Worm (Caenorhabditis elegans) whole organism, late embryonic: ENCODE data around the gene srh-287.

ENCODE experiments used
- C08G9.2 ChIP-seq: sonication (generic microtip); optimal IDR thresholded peaks from 2 replicates; lab custom pipeline; 2016; ENCODE audit warnings: mild to moderate bottlenecking, missing genetic modification characterization, moderate library complexity, missing compliant biosample characterization
- F13H6.1 ChIP-seq: sonication (generic microtip); optimal IDR thresholded peaks from 2 replicates; lab custom pipeline; 2016; ENCODE audit warnings: missing genetic modification characterization, missing compliant biosample characterization
- T23F11.4 ChIP-seq: fragments of 200-800 bp; sonication (Bioruptor generic); optimal IDR thresholded peaks from 2 replicates; lab custom pipeline; 2018; ENCODE audit warnings: mild to moderate bottlenecking, missing genetic modification characterization, missing compliant biosample characterization
- Y22D7AL.16 ChIP-seq: sonication (generic microtip); optimal IDR thresholded peaks from 2 replicates; lab custom pipeline; 2016; ENCODE audit warnings: missing genetic modification characterization, missing compliant biosample characterization
- ama-1 ChIP-seq: fragments of 150-350 bp; optimal IDR thresholded peaks from 2 replicates; lab custom pipeline; 2014
- ceh-14 ChIP-seq: sonication (generic microtip); optimal IDR thresholded peaks from 2 replicates; lab custom pipeline; 2016; ENCODE audit warnings: missing genotype, missing genetic modification characterization, missing compliant biosample characterization
- ceh-18 ChIP-seq: sonication (generic microtip); optimal IDR thresholded peaks from 2 replicates; lab custom pipeline; 2016; ENCODE audit warnings: missing genetic modification characterization, missing compliant biosample characterization
- ceh-22 ChIP-seq: sonication (generic microtip); optimal IDR thresholded peaks from 2 replicates; lab custom pipeline; 2017; ENCODE audit warnings: missing biosample characterization, missing genetic modification characterization
- ceh-30 ChIP-seq: fragments of 150-350 bp; optimal IDR thresholded peaks from 2 replicates; lab custom pipeline; 2014; ENCODE audit warnings: missing biosample characterization, missing genetic modification characterization
- ceh-45 ChIP-seq: fragments of 200-800 bp; sonication (Bioruptor generic); IDR thresholded peaks from 2 replicates; pipeline ENCODE4 v1.3.6; 2022; ENCODE audit warnings: missing genetic modification reagents, missing genetic modification characterization, missing compliant biosample characterization
- che-1 ChIP-seq: sonication (generic microtip); optimal IDR thresholded peaks from 2 replicates; lab custom pipeline; 2016; ENCODE audit warnings: mild to moderate bottlenecking, missing genetic modification characterization, missing compliant biosample characterization
- dmd-4 ChIP-seq: sonication (generic microtip); optimal IDR thresholded peaks from 2 replicates; lab custom pipeline; 2016; ENCODE audit warnings: borderline replicate concordance, missing genetic modification characterization, missing compliant biosample characterization
- dve-1 ChIP-seq: sonication (generic microtip); optimal IDR thresholded peaks from 2 replicates; lab custom pipeline; 2017; ENCODE audit warnings: antibody characterized with exemption, mild to moderate bottlenecking, missing genetic modification characterization, missing compliant biosample characterization
- elt-2 ChIP-seq: sonication (generic microtip); optimal IDR thresholded peaks from 2 replicates; lab custom pipeline; 2016; ENCODE audit warnings: missing genetic modification reagents, missing genetic modification characterization, missing compliant biosample characterization
- ets-4 ChIP-seq: sonication (generic microtip); optimal IDR thresholded peaks from 2 replicates; lab custom pipeline; 2016; ENCODE audit warnings: missing genetic modification characterization, missing compliant biosample characterization
- fax-1 ChIP-seq: sonication (generic microtip); optimal IDR thresholded peaks from 2 replicates; lab custom pipeline; 2016; ENCODE audit warnings: missing genotype, missing genetic modification characterization, missing compliant biosample characterization
- fkh-6 ChIP-seq: sonication (generic microtip); optimal IDR thresholded peaks from 2 replicates; lab custom pipeline; 2016; ENCODE audit warnings: missing genetic modification characterization, missing compliant biosample characterization
- gmeb-2 ChIP-seq: sonication (generic microtip); optimal IDR thresholded peaks from 2 replicates; lab custom pipeline; 2016; ENCODE audit warnings: missing genetic modification characterization, inconsistent platforms, missing compliant biosample characterization
- hlh-6 ChIP-seq: sonication (generic microtip); optimal IDR thresholded peaks from 2 replicates; lab custom pipeline; 2016; ENCODE audit warnings: missing genotype, missing genetic modification characterization, missing compliant biosample characterization
- lim-6 ChIP-seq: sonication (generic microtip); optimal IDR thresholded peaks from 2 replicates; lab custom pipeline; 2016; ENCODE audit warnings: missing genetic modification characterization, missing compliant biosample characterization
- lin-11 ChIP-seq: fragments of 200-800 bp; sonication (Bioruptor generic); optimal IDR thresholded peaks from 2 replicates; lab custom pipeline; 2018; ENCODE audit warnings: mild to moderate bottlenecking, missing genetic modification characterization, missing compliant biosample characterization
- nfya-1 ChIP-seq: sonication (generic microtip); optimal IDR thresholded peaks from 2 replicates; lab custom pipeline; 2017; ENCODE audit warnings: missing genetic modification characterization, mild to moderate bottlenecking, missing compliant biosample characterization, antibody characterized with exemption, moderate library complexity
- nhr-11 ChIP-seq: fragments of 150-350 bp; optimal IDR thresholded peaks from 2 replicates; lab custom pipeline; 2014; ENCODE audit warnings: missing biosample characterization, missing genetic modification characterization
- nhr-232 ChIP-seq: sonication (generic microtip); optimal IDR thresholded peaks from 2 replicates; lab custom pipeline; 2016; ENCODE audit warnings: missing genetic modification characterization, missing compliant biosample characterization
- odd-2 ChIP-seq: sonication (generic microtip); optimal IDR thresholded peaks from 2 replicates; lab custom pipeline; 2017; ENCODE audit warnings: antibody characterized with exemption, mild to moderate bottlenecking, missing genetic modification characterization, missing compliant biosample characterization
- pag-3 ChIP-seq: sonication (generic microtip); optimal IDR thresholded peaks from 2 replicates; lab custom pipeline; 2016; ENCODE audit warnings: missing compliant biosample characterization, missing genetic modification characterization, borderline replicate concordance
- pat-9 ChIP-seq: fragments of 200-800 bp; sonication (Bioruptor generic); optimal IDR thresholded peaks from 2 replicates; lab custom pipeline; 2018; ENCODE audit warnings: mild to moderate bottlenecking, missing genetic modification characterization, moderate library complexity, missing compliant biosample characterization
- pha-2 ChIP-seq: sonication (generic microtip); optimal IDR thresholded peaks from 2 replicates; lab custom pipeline; 2017; ENCODE audit warnings: mild to moderate bottlenecking, missing genetic modification characterization, missing compliant biosample characterization
- pha-4 ChIP-seq: fragments of 150-350 bp; optimal IDR thresholded peaks from 2 replicates; lab custom pipeline; 2018; ENCODE audit warnings: missing biosample characterization, missing genetic modification reagents, missing genetic modification characterization
- sdc-2 ChIP-seq: sonication (generic microtip); optimal IDR thresholded peaks from 2 replicates; lab custom pipeline; 2016; ENCODE audit warnings: missing genotype, missing genetic modification characterization, missing compliant biosample characterization
- sox-2 ChIP-seq: fragments of 200-800 bp; sonication (Bioruptor generic); IDR thresholded peaks from 2 replicates; pipeline ENCODE4 v1.3.6; 2022; ENCODE audit warnings: missing genetic modification reagents, missing genetic modification characterization, missing compliant biosample characterization
- tbx-2 ChIP-seq: sonication (generic microtip); optimal IDR thresholded peaks from 2 replicates; lab custom pipeline; 2016; ENCODE audit warnings: missing genetic modification characterization, missing compliant biosample characterization
- tbx-7 ChIP-seq: sonication (generic microtip); optimal IDR thresholded peaks from 2 replicates; lab custom pipeline; 2016; ENCODE audit warnings: missing genotype, missing genetic modification characterization, missing compliant biosample characterization
- unc-42 ChIP-seq: sonication (generic microtip); optimal IDR thresholded peaks from 2 replicates; lab custom pipeline; 2016; ENCODE audit warnings: missing genotype, missing genetic modification characterization, missing compliant biosample characterization
- unc-86 ChIP-seq: sonication (generic microtip); optimal IDR thresholded peaks from 2 replicates; lab custom pipeline; 2016; ENCODE audit warnings: missing genetic modification characterization, missing compliant biosample characterization
- zip-5 ChIP-seq: sonication (generic microtip); optimal IDR thresholded peaks from 2 replicates; lab custom pipeline; 2016; ENCODE audit warnings: missing genetic modification characterization, missing compliant biosample characterization
- ztf-16 ChIP-seq: sonication (generic microtip); optimal IDR thresholded peaks from 2 replicates; lab custom pipeline; 2017; ENCODE audit warnings: missing genetic modification characterization, missing compliant biosample characterization

srh-287 gene

DNA sequence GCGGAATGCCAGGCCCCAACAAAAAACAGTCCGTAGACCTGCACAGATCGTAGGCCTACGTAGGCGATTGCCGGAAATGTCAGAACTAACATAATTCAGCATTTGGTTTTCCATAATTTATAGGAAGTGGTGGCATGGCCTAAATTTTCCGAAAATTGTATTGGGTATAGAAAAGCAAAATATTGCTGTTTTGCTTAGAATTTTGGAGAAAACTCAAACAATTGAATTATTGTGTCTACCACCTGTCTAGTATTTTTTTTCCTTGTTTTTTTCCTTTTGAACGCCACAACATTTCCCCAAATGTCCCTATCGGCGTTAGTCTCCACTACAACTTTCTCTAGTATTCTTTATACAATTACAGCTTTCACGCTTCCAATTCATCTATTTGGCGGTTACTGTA, 33.4 kb upstream of the srh-287 start, which contains the start of gene srh-284:
Gene srh-284 (plus strand): TSS at position 301 of the 400 bp plus-strand sequence.
- no peak for TF ChIP-seq pag-3 (tag; lab: Kevin White, UChicago)
- no peak for TF ChIP-seq zip-5 (tag; lab: Kevin White, UChicago)
- no peak for TF ChIP-seq ama-1 (lab: Kevin White, UChicago)
- no peak for TF ChIP-seq elt-2 (tag; lab: Kevin White, UChicago)
- TF ChIP-seq pha-4 = no peak
- TF ChIP-seq ztf-16 (tag; lab: Kevin White, UChicago) = no peak
- no peak for TF ChIP-seq ceh-22
- no peak for TF ChIP-seq fax-1 (tag; lab: Kevin White, UChicago)
- no peak for TF ChIP-seq lin-11 (tag; lab: Kevin White, UChicago)

DNA sequence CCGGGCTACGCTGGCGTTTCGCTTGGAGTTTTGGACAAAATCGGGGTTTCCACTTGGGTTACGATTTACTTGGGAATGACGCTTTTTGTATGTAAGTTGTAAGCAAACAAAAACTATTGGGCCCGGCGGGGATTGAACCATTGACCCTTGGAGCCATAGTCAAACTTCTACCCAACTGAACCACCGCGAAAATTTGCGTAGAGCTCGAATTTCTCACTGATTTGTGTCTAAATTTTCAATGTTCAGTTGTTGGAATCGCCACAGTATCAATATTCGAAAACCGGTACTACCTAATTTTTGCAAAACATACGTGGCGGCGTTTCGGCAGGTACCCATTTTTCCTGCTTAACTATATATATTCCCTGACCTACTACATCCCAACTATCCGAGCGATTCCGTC, 32.9 kb upstream of the srh-287 start:
- TF ChIP-seq nhr-232 (tag; lab: Kevin White, UChicago) (no peak), che-1 (tag; lab: Kevin White, UChicago) (no peak), unc-42 (tag; lab: Kevin White, UChicago) (no peak), ceh-45 (no peak), F13H6.1 (tag; lab: Kevin White, UChicago) (no peak), pat-9 (no peak), ama-1 (lab: Kevin White, UChicago) (no peak), tbx-7 (tag; lab: Kevin White, UChicago) (no peak), lim-6 (no peak), nfya-1 (tag; lab: Kevin White, UChicago) (no peak), tbx-2 (no peak), ceh-30 (tag; lab: Kevin White, UChicago) (no peak), T23F11.4 (GFP tag; lab: Kevin White, UChicago) (no peak), dve-1 (tag; lab: Kevin White, UChicago) (no peak), pha-2 (tag; lab: Kevin White, UChicago) (no peak)
- TF ChIP-seq, all 69 proteins: peak for 0

DNA sequence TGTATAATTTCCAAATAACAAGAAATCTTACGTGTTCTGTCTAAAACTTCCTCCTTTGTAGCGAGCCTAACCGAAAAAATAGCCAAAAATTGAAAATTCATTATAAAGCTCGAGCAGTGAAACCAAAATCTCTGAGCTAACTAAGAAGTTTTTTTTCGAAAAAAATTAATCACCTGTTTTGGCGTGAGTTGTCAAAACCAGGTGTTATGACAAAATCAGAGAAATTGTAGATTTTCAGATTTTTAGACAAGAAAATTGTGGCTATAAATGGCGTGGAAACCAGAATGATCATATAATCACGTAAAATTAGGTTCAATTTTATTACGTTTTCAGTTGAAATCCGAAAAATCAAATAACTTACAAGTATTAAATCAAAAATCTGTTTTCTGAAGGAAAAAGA, 27.5 kb upstream of the srh-287 start, which contains the start of gene sre-21:
Gene sre-21 (minus strand): TSS at position 101 of the 400 bp plus-strand sequence.
- TF ChIP-seq gmeb-2 (tag; lab: Kevin White, UChicago) (no peak), elt-2 (tag; lab: Kevin White, UChicago) (no peak), sox-2 (GFP tag; lab: Robert Waterston, UW) (no peak), F13H6.1 (tag; lab: Kevin White, UChicago) (no peak), pag-3 (tag; lab: Kevin White, UChicago) (no peak), ceh-18 (no peak)

DNA sequence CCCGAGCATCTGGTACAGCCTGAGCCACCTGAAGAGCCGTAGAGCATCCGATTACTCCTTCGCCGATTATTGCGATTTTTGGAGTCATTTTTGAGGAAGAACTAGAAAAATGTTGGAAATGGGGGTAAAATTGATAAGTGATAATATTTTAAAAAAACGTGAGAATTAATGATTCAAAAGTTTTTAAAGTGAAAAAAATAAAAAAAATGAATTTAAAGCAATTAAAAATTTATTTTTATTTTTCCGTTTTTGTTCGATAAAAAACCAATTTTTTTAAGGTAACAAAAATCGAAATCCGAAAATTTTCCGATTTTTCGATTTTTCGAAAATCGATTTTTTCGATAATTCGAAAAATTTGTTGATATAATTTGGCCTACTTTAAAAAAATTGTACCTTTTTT, 23.5 kb upstream of the srh-287 start, which contains the start of gene ddo-1:
Gene ddo-1 (minus strand): TSS at position 101 of the 400 bp plus-strand sequence.
- TF ChIP-seq ets-4 (tag; lab: Kevin White, UChicago) (no peak), elt-2 (tag; lab: Kevin White, UChicago) (no peak), F13H6.1 (tag; lab: Kevin White, UChicago) (no peak), unc-42 (tag; lab: Kevin White, UChicago) (no peak), lin-11 (tag; lab: Kevin White, UChicago) (no peak), Y22D7AL.16 (tag; lab: Kevin White, UChicago) (no peak), ceh-30 (tag; lab: Kevin White, UChicago) (no peak), sdc-2 (no peak)

DNA sequence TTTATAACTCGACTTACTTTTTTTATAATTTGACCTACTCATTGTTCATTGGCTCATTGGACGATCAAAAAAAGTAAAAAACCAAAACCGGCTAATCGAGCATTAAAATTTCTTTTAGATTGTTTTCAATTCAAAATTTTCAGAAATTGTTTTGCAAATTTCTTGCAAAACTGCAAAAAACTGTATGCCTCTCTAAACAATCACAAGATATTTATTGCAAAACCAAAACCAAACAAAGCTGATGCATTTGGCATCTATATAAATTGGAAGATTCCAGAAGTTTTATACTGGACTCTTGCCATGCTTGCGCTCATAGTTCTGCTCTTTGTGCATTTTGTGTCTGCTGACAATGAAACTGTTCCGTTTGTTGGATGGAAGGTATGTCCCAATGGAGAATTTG, 23.0 kb upstream of the srh-287 start, which contains the start of gene C47A10.12:
Gene C47A10.12 (plus strand): TSS at position 301 of the 400 bp plus-strand sequence.
- TF ChIP-seq elt-2 (tag; lab: Kevin White, UChicago) (no peak), unc-86 (tag; lab: Kevin White, UChicago) (no peak), ama-1 (lab: Kevin White, UChicago) (no peak), C08G9.2 (tag; lab: Kevin White, UChicago) (no peak), pha-4 (no peak), odd-2 (tag; lab: Kevin White, UChicago) (no peak), dmd-4 (tag; lab: Kevin White, UChicago) (no peak), ceh-14 (tag; lab: Kevin White, UChicago) (no peak), fkh-6 (tag; lab: Kevin White, UChicago) (no peak), T23F11.4 (GFP tag; lab: Kevin White, UChicago) (no peak), gmeb-2 (tag; lab: Kevin White, UChicago) (no peak), nhr-11 (tag; lab: Kevin White, UChicago) (no peak), hlh-6 (no peak)
